Worm (Caenorhabditis elegans): Measurements from ENCODE around the gene C44B7.5.
A peak's percentile ranks its signal among the peaks of the same experiment; 100 is the strongest.

C44B7.5 gene

DNA sequence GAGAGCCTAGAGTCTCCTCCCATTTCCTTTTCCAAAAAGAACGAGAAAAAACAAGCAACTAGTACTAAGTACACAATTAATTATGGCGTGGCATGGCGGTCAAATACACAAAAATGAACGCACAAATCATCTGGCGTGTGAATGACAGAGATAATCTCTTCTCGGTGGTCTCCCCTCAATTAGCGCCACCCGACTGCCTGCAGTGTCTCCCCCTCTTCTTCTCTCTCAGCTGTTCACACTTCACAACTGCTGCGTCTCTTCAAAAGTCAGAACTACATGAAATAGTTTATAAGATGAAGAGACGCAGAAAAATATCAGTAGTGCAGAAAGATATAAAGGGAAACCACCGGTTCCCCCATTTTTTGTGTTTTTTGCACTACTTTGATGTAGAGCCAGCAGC, 45.0 kb downstream of the C44B7.5 start (continued):
- TF ChIP-seq F13H6.1 (tag; optimal IDR thresholded peaks at IDR 0.05) (peak; percentile 87), nhr-237 (tag; optimal IDR thresholded peaks at IDR 0.05) (no peak), nhr-23 (tag; optimal IDR thresholded peaks at IDR 0.05) (no peak), lsy-2 (tag; optimal IDR thresholded peaks at IDR 0.05) (peak in 1 of 2 experiments; percentile 42), gmeb-1 (tag; optimal IDR thresholded peaks at IDR 0.05) (peak; percentile 32)

DNA sequence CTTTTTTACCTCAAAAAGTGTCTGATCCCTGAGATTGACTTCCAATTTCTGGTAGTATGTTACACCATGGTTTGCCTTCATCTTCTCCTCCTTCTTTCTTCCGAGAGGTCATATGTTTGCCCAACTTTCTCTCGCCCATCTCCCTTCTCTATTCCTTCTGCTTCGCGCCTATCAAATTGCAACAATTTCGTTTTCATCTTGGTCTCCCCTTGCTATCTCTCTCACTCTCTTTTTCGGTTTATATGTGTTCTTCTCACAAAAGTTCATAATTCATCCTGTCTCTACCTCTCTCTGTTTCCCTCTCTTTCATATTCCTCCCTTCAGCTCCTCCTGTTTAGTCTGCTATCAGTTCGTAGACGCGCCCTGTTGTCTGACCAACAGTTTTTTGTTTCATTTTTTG, 45.7 kb downstream of the C44B7.5 start:
- TF ChIP-seq ceh-82 (tag; optimal IDR thresholded peaks at IDR 0.05) (no peak), sem-4 (tag; optimal IDR thresholded peaks at IDR 0.05) (peak; percentile 68), nhr-10 (tag; optimal IDR thresholded peaks at IDR 0.05) (no peak), lin-13 (GFP tag; optimal IDR thresholded peaks at IDR 0.05) (peak; percentile 22), zag-1 (tag; optimal IDR thresholded peaks at IDR 0.05) (no peak), F13H6.1 (tag; optimal IDR thresholded peaks at IDR 0.05) (peak; percentile 69), R02D3.7 (tag; optimal IDR thresholded peaks at IDR 0.05) (no peak), crh-2 (tag; optimal IDR thresholded peaks at IDR 0.05) (peak; percentile 42), egl-27 (tag; optimal IDR thresholded peaks at IDR 0.05) (peak; percentile 4), ztf-4 (tag; optimal IDR thresholded peaks at IDR 0.05) (peak; percentile 15), ztf-11 (tag; optimal IDR thresholded peaks at IDR 0.05) (no peak), unc-62 (GFP tag; optimal IDR thresholded peaks at IDR 0.05) (no peak), lin-11 (tag; optimal IDR thresholded peaks at IDR 0.05) (no peak), unc-39 (tag; optimal IDR thresholded peaks at IDR 0.05) (no peak), elt-3 (tag; optimal IDR thresholded peaks at IDR 0.05) (no peak), nhr-21 (tag; optimal IDR thresholded peaks at IDR 0.05) (peak; percentile 43), nhr-25 (tag; optimal IDR thresholded peaks at IDR 0.05) (no peak), alr-1 (tag; optimal IDR thresholded peaks at IDR 0.05) (no peak), skn-1 (tag; optimal IDR thresholded peaks at IDR 0.05) (no peak), nhr-129 (tag; optimal IDR thresholded peaks at IDR 0.05) (peak; percentile 70), sma-9 (GFP tag; optimal IDR thresholded peaks at IDR 0.05) (peak; percentile 89), sma-9 (tag; optimal IDR thresholded peaks at IDR 0.05) (no peak), aly-2 (tag; optimal IDR thresholded peaks at IDR 0.05) (no peak), lin-39 (tag; optimal IDR thresholded peaks at IDR 0.05) (no peak), C34F6.9 (tag; optimal IDR thresholded peaks at IDR 0.05) (peak; percentile 31), blmp-1 (tag; optimal IDR thresholded peaks at IDR 0.05; ENCODE audit: insufficient read depth) (peak; percentile 94), nhr-23 (tag; optimal IDR thresholded peaks at IDR 0.05) (no peak), mab-5 (tag; optimal IDR thresholded peaks at IDR 0.05) (peak; percentile 13), peb-1 (tag; optimal IDR thresholded peaks at IDR 0.05) (no peak), dmd-4 (tag; optimal IDR thresholded peaks at IDR 0.05) (no peak), Y55F3AM.14 (GFP tag; optimal IDR thresholded peaks at IDR 0.05) (no peak), mdl-1 (tag; optimal IDR thresholded peaks at IDR 0.05) (peak in 1 of 2 experiments; percentile 16), sma-3 (GFP tag; optimal IDR thresholded peaks at IDR 0.05) (peak; percentile 72), lsy-2 (tag; optimal IDR thresholded peaks at IDR 0.05) (peak in 1 of 2 experiments; percentile 32), ceh-16 (tag; optimal IDR thresholded peaks at IDR 0.05) (no peak), nhr-12 (tag; optimal IDR thresholded peaks at IDR 0.05) (no peak), ztf-1 (GFP tag; conservative IDR thresholded peaks at IDR 0.05) (no peak), nhr-6 (tag; optimal IDR thresholded peaks at IDR 0.05) (peak; percentile 61), fos-1 (tag; optimal IDR thresholded peaks at IDR 0.05) (peak; percentile 51)

DNA sequence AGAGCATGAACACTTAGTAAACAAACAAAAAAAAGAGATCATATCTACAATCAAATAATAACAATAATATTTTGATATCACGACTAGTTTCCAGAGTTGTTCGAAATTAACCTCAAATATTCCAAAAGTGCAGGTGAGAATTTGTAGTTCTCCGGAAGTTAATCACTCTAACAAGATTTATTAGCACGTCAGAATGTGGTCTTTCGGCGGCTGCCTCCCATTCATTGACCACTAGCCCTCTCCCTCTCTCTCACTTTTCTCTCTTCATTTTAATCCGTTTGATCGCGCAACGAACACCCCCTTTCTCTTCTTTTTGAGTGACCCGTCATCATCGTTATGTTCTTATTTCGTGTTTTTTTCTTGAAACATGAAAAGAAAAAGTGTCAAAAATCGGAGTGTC, 46.7 kb downstream of the C44B7.5 start:
- TF ChIP-seq ztf-4 (tag; optimal IDR thresholded peaks at IDR 0.05) (no peak), elt-1 (tag; optimal IDR thresholded peaks at IDR 0.05) (no peak), lsy-2 (tag; optimal IDR thresholded peaks at IDR 0.05) (peak in 1 of 2 experiments; percentile 42), lin-13 (GFP tag; optimal IDR thresholded peaks at IDR 0.05) (no peak), elt-3 (tag; optimal IDR thresholded peaks at IDR 0.05) (no peak), F13H6.1 (tag; optimal IDR thresholded peaks at IDR 0.05) (peak; percentile 52), nhr-6 (tag; optimal IDR thresholded peaks at IDR 0.05) (peak; percentile 34), nhr-237 (tag; optimal IDR thresholded peaks at IDR 0.05) (no peak), Y55F3AM.14 (GFP tag; optimal IDR thresholded peaks at IDR 0.05) (no peak), nhr-25 (tag; optimal IDR thresholded peaks at IDR 0.05) (peak; percentile 54), dmd-4 (tag; optimal IDR thresholded peaks at IDR 0.05) (no peak), nhr-23 (tag; optimal IDR thresholded peaks at IDR 0.05) (no peak), mab-5 (tag; optimal IDR thresholded peaks at IDR 0.05) (peak; percentile 91), lin-11 (tag; optimal IDR thresholded peaks at IDR 0.05) (no peak), nhr-77 (tag; optimal IDR thresholded peaks at IDR 0.05) (no peak), zag-1 (tag; optimal IDR thresholded peaks at IDR 0.05) (no peak), nhr-12 (tag; optimal IDR thresholded peaks at IDR 0.05) (no peak), nhr-129 (tag; optimal IDR thresholded peaks at IDR 0.05) (no peak), sma-3 (GFP tag; optimal IDR thresholded peaks at IDR 0.05) (peak; percentile 41), fos-1 (tag; optimal IDR thresholded peaks at IDR 0.05) (no peak), ztf-11 (tag; optimal IDR thresholded peaks at IDR 0.05) (no peak), ama-1 (optimal IDR thresholded peaks at IDR 0.05) (no peak), unc-55 (GFP tag; optimal IDR thresholded peaks at IDR 0.05) (no peak), gmeb-1 (tag; optimal IDR thresholded peaks at IDR 0.05) (no peak), ceh-16 (tag; optimal IDR thresholded peaks at IDR 0.05) (peak; percentile 78), snpc-4 (tag; optimal IDR thresholded peaks at IDR 0.05) (no peak), aly-2 (tag; optimal IDR thresholded peaks at IDR 0.05) (no peak), blmp-1 (tag; optimal IDR thresholded peaks at IDR 0.05; ENCODE audit: insufficient read depth) (peak; percentile 90), R02D3.7 (tag; optimal IDR thresholded peaks at IDR 0.05) (no peak), unc-62 (GFP tag; optimal IDR thresholded peaks at IDR 0.05) (peak; percentile 25), ZK546.5 (tag; optimal IDR thresholded peaks at IDR 0.05) (no peak), egl-27 (tag; optimal IDR thresholded peaks at IDR 0.05) (peak; percentile 41), sma-9 (GFP tag; optimal IDR thresholded peaks at IDR 0.05) (peak; percentile 82), sma-9 (tag; optimal IDR thresholded peaks at IDR 0.05) (no peak), nhr-10 (tag; optimal IDR thresholded peaks at IDR 0.05) (no peak), sem-4 (tag; optimal IDR thresholded peaks at IDR 0.05) (peak; percentile 83), alr-1 (tag; optimal IDR thresholded peaks at IDR 0.05) (no peak)
